Worm (Caenorhabditis elegans) whole organism, early embryonic: ENCODE measurements around the gene ttr-20.

ENCODE experiments used
- B0310.2 ChIP-seq: sonication (generic microtip); optimal IDR thresholded peaks from 2 replicates; lab custom pipeline; 2016; ENCODE audit warnings: mild to moderate bottlenecking, missing genetic modification characterization, missing compliant biosample characterization
- F13C5.2 ChIP-seq: sonication (generic microtip); optimal IDR thresholded peaks from 2 replicates; lab custom pipeline; 2017; ENCODE audit warnings: mild to moderate bottlenecking, missing genetic modification characterization, inconsistent platforms, missing compliant biosample characterization
- aly-1 ChIP-seq: sonication (generic microtip); optimal IDR thresholded peaks from 2 replicates; lab custom pipeline; 2016; ENCODE audit warnings: missing genetic modification characterization, missing compliant biosample characterization
- ama-1 ChIP-seq: fragments of 150-350 bp; optimal IDR thresholded peaks from 2 replicates; lab custom pipeline; 2014
- ceh-13 ChIP-seq: fragments of 200-800 bp; sonication (Bioruptor generic); optimal IDR thresholded peaks from 2 replicates; lab custom pipeline; 2018; ENCODE audit warnings: mild to moderate bottlenecking, missing genetic modification characterization, missing compliant biosample characterization
- ceh-36 ChIP-seq: sonication (generic microtip); optimal IDR thresholded peaks from 2 replicates; lab custom pipeline; 2016; ENCODE audit warnings: missing genetic modification characterization, inconsistent platforms, missing compliant biosample characterization
- ets-7 ChIP-seq: sonication (generic microtip); optimal IDR thresholded peaks from 2 replicates; lab custom pipeline; 2016; ENCODE audit warnings: missing genotype, missing genetic modification characterization, missing compliant biosample characterization
- flt-1 ChIP-seq: fragments of 200-800 bp; sonication (Bioruptor generic); IDR thresholded peaks from 2 replicates; pipeline ENCODE4 v1.3.6; 2022; ENCODE audit warnings: missing genetic modification characterization, missing compliant biosample characterization
- hmbx-1 ChIP-seq: sonication (generic microtip); optimal IDR thresholded peaks from 2 replicates; lab custom pipeline; 2016; ENCODE audit warnings: mild to moderate bottlenecking, missing genetic modification characterization, missing compliant biosample characterization
- hmg-4 ChIP-seq: fragments of 200-800 bp; sonication (Bioruptor generic); optimal IDR thresholded peaks from 2 replicates; lab custom pipeline; 2018; ENCODE audit warnings: mild to moderate bottlenecking, missing genetic modification characterization, missing compliant biosample characterization
- hnd-1 ChIP-seq: sonication (generic microtip); optimal IDR thresholded peaks from 2 replicates; lab custom pipeline; 2016; ENCODE audit warnings: missing genetic modification characterization, missing compliant biosample characterization
- pes-1 ChIP-seq: fragments of 200-800 bp; sonication (Bioruptor generic); IDR thresholded peaks from 2 replicates; pipeline ENCODE4 v1.3.6; 2022; ENCODE audit warnings: missing genetic modification reagents, missing genetic modification characterization, missing compliant biosample characterization
- scrt-1 ChIP-seq: fragments of 200-800 bp; sonication (Bioruptor generic); IDR thresholded peaks from 2 replicates; pipeline ENCODE4 v1.3.6; 2022; ENCODE audit warnings: missing genetic modification characterization, missing compliant biosample characterization
- sea-1 ChIP-seq: fragments of 200-800 bp; sonication (Bioruptor generic); conservative IDR thresholded peaks from 2 replicates; pipeline ENCODE4 v1.3.6; 2022; ENCODE audit warnings: missing genetic modification characterization, missing compliant biosample characterization
- tbx-11 ChIP-seq: fragments of 200-800 bp; sonication (Bioruptor generic); IDR thresholded peaks from 2 replicates; pipeline ENCODE4 v1.3.6; 2022; ENCODE audit warnings: missing genetic modification characterization, missing compliant biosample characterization
- tbx-37 ChIP-seq: fragments of 200-800 bp; sonication (Bioruptor generic); conservative IDR thresholded peaks from 2 replicates; pipeline ENCODE4 v1.3.6; 2022; ENCODE audit warnings: missing genetic modification reagents, missing genetic modification characterization, missing compliant biosample characterization
- tra-4 ChIP-seq: sonication (generic microtip); optimal IDR thresholded peaks from 2 replicates; lab custom pipeline; 2017; ENCODE audit warnings: missing genetic modification characterization, missing compliant biosample characterization

ttr-20 gene

ce11 chrIV:4284989-4285388 is 38.4 kb downstream of the ttr-20 start:
- TF ChIP-seq tbx-11 (GFP tag; lab: Robert Waterston, UW), result no peak
- no peak for TF ChIP-seq hnd-1 (tag; lab: Kevin White, UChicago)

DNA sequence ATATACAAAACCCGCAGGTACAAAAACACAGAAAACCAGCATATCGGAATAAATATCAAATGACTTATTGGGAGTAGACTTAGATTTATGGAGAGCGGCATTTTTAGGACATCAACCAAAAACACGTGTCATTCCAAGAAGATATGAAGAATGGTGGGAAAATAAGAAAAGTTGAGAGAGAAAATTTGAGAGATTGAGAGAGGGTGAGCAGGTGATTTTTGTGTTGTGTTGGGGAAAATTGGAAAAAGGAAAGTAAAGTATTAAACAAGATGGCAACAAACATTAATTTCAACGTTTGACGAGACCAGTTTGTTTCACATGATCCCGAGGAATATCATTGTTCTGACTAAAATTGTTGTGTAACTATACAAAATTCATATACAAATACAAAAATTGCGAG is 41.7 kb downstream of the ttr-20 start, which contains the start of gene srv-4:
TSS of gene srv-4 (minus strand) at position 101 of the 400 bp plus-strand sequence.
- no peak for TF ChIP-seq hmbx-1 (tag; lab: Kevin White, UChicago)
- no peak for TF ChIP-seq tbx-11 (GFP tag; lab: Robert Waterston, UW)
- TF ChIP-seq hmg-4, result no peak
- no peak for TF ChIP-seq ceh-36
- no peak for TF ChIP-seq tbx-37 (GFP tag; lab: Robert Waterston, UW)
- no peak for TF ChIP-seq ets-7 (tag; lab: Kevin White, UChicago)
- TF ChIP-seq F13C5.2 (tag; lab: Kevin White, UChicago), result no peak
- TF ChIP-seq pes-1 (GFP tag; lab: Robert Waterston, UW), result no peak
- TF ChIP-seq tra-4, result no peak

DNA sequence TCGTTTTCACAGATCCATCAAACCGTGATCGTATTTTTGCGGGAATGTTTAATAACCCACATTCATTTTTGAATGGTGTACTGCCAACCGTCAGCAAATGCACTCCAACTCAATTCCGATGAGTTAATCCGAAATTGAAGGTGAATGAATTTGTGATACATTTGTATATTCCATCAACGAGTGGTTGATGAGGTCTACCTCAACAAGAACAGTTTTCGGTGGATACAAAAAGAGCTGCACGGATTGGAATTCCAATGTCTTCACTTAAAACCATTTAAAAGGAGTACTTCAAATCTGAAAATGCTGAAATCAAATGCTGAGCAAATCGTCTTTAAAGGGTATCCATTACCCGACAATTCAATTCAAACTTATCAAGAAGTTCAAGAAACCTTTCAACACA is 42.7 kb downstream of the ttr-20 start, which contains the start of gene F15E6.5:
TSS of gene F15E6.5 (plus strand) at position 301 of the 400 bp plus-strand sequence.
- TF ChIP-seq scrt-1 (GFP tag; lab: Robert Waterston, UW), result no peak
- no peak for TF ChIP-seq hnd-1 (tag; lab: Kevin White, UChicago)
- TF ChIP-seq pes-1 (GFP tag; lab: Robert Waterston, UW), result no peak
- TF ChIP-seq tbx-37 (GFP tag; lab: Robert Waterston, UW), result no peak
- no peak for TF ChIP-seq tbx-11 (GFP tag; lab: Robert Waterston, UW)
- TF ChIP-seq tra-4, result no peak
- no peak for TF ChIP-seq B0310.2 (tag; lab: Kevin White, UChicago)
- no peak for TF ChIP-seq hmbx-1 (tag; lab: Kevin White, UChicago)
- TF ChIP-seq ets-7 (tag; lab: Kevin White, UChicago), result no peak
- TF ChIP-seq ceh-13 (GFP tag; lab: Kevin White, UChicago), result no peak

ce11 chrIV:4290472-4290871 is 43.9 kb downstream of the ttr-20 start, which contains the start of gene dct-7:
Gene dct-7 (minus strand): TSS chrIV:4290572.
- no peak for TF ChIP-seq ama-1 (lab: Kevin White, UChicago)
- no peak for TF ChIP-seq sea-1 (GFP tag; lab: Robert Waterston, UW)
- TF ChIP-seq hmg-4, result no peak

DNA sequence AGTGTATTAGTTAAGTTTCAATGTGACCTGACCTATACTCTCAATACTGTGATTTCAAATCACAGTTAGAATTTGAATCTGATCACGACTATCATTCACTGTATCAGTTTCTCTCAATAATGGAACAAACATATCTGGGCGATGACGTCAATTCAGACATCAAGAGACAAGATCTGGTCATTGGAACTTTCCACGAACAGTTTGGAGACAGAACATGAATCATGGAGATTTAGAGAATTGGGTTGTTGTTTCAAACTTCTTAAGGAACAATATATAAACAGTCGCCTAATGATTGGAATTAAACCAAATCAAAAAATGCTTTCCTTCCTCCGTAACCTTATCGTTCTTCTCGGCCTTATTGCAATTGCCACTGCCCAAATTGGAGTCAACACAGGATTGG is 44.6 kb downstream of the ttr-20 start, which contains the start of gene F15E6.4:
TSS of gene F15E6.4 (plus strand) at position 301 of the 400 bp plus-strand sequence.
- TF ChIP-seq ceh-13 (GFP tag; lab: Kevin White, UChicago) (no peak), pes-1 (GFP tag; lab: Robert Waterston, UW) (no peak), sea-1 (GFP tag; lab: Robert Waterston, UW) (no peak), ama-1 (lab: Kevin White, UChicago) (no peak), aly-1 (tag; lab: Kevin White, UChicago) (no peak), B0310.2 (tag; lab: Kevin White, UChicago) (no peak), ceh-36 (no peak), flt-1 (GFP tag; lab: Robert Waterston, UW) (no peak), hmbx-1 (tag; lab: Kevin White, UChicago) (no peak), tbx-37 (GFP tag; lab: Robert Waterston, UW) (no peak), tbx-11 (GFP tag; lab: Robert Waterston, UW) (no peak), hnd-1 (tag; lab: Kevin White, UChicago) (no peak), hmg-4 (no peak), F13C5.2 (tag; lab: Kevin White, UChicago) (no peak), tra-4 (no peak), ets-7 (tag; lab: Kevin White, UChicago) (no peak), scrt-1 (GFP tag; lab: Robert Waterston, UW) (no peak)

DNA sequence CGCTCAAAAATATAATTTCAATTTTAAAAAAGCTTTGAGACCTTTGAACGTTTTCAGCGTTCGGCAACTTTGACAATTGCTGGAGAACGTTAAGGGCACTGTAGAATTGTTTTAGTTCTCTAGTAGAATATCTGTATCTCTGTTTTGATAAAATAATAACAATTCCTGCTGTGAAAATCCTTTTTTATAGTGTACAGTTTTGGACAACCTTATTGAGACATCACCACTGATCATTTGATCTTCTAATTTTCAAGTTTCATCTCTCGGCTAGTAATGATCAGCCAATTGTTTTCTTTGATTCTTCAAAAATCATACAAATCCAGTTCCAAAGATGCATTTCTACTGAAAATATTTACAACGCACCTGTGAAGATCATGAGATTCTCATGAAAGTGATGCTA is 46.0 kb downstream of the ttr-20 start, which contains the start of gene F15E6.10:
TSS of gene F15E6.10 (plus strand) at position 301 of the 400 bp plus-strand sequence.
- TF ChIP-seq flt-1 (GFP tag; lab: Robert Waterston, UW) (no peak), tbx-11 (GFP tag; lab: Robert Waterston, UW) (no peak), ets-7 (tag; lab: Kevin White, UChicago) (no peak), hmg-4 (no peak), hnd-1 (tag; lab: Kevin White, UChicago) (no peak)

DNA sequence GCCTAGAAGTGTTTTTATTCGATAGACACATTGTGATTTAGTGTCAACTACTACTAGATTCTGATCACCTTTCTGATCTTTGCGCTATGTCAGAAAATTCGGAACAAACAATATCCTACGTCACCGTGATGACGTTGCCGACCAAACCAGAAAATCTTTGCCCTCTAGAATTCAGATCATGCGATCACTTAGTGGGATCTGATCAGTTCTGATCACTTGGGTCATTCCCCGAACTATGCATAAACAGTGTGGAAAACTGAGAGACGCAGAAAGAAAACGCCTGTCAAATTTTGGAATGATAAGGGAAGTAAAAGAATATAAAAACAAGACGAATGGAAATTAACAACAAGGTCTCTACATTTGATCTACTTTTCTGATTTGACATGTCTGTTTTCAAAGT is 48.0 kb downstream of the ttr-20 start, which contains the start of gene F15E6.3:
TSS of gene F15E6.3 (plus strand) at position 344 of the 400 bp plus-strand sequence.
- TF ChIP-seq tra-4 (no peak), scrt-1 (GFP tag; lab: Robert Waterston, UW) (no peak), aly-1 (tag; lab: Kevin White, UChicago) (no peak), hnd-1 (tag; lab: Kevin White, UChicago) (no peak), tbx-11 (GFP tag; lab: Robert Waterston, UW) (no peak)
